Fruit fly (Drosophila melanogaster): Measurements from ENCODE around the gene CG10654.
A peak's percentile ranks its signal among the peaks of the same experiment; 100 is the strongest.

CG10654 gene

DNA sequence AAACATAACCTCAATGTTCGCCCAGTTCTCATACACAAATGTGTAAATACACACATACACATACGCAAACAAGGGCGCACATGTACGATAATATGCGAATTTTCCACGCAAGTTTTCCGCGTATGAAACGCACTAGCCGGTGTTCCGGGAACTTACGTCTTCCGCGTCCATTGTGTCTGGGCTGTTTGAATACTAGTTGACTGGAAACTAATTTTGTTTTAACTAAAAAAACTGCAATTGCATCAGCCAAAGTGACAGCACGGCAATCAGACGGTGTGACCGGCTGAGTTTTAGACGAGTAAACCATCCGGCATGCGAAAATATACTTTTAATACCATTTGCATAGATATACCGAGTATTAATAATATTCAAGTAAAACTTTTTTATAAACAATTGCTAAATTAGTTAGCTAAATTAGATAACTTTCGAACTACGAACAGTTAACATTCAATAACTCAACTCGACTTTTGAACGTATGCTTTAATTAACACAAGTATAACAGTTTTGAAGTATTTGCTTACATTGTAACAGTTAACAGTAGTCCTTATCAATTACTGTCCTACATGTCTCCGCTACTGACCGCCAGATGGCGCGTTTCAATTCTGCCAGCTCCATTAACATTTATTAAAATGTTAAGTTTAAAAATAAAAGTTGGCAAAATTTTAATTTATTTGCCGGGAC, 18.9 kb upstream of the CG10654 start, which contains the start of gene eIF2beta (continued):
- TF ChIP-seq NK7.1 (GFP tag; optimal IDR thresholded peaks at IDR 0.05) (no peak), CG5180 (GFP tag; optimal IDR thresholded peaks at IDR 0.05) (peak; percentile 8), Bgb (GFP tag; IDR thresholded peaks at IDR 0.05; ENCODE audit: partially characterized antibody) (peak; percentile 37; the same call in 1 of the 2 replicates), MTF-1 (GFP tag; optimal IDR thresholded peaks at IDR 0.05; ENCODE audit: borderline replicate concordance) (peak; percentile 79), rib (GFP tag; IDR thresholded peaks at IDR 0.05) (0 out of 2 replicates have a peak, but pooled peaks have one; percentile 25), dysf (GFP tag; IDR thresholded peaks at IDR 0.05) (no peak; the same call in 2 of the 3 replicates), Sry-β (GFP tag; optimal IDR thresholded peaks at IDR 0.05) (peak; percentile 19), fd64A (GFP tag; optimal IDR thresholded peaks at IDR 0.05) (no peak), CG12659 (GFP tag; optimal IDR thresholded peaks at IDR 0.05) (peak; percentile 68), jumu (GFP tag; optimal IDR thresholded peaks at IDR 0.05) (no peak), ara (GFP tag; IDR thresholded peaks at IDR 0.05) (no peak), ab (GFP tag; optimal IDR thresholded peaks at IDR 0.05) (no peak), CG11723 (GFP tag; optimal IDR thresholded peaks at IDR 0.05) (peak; percentile 22), CG17359 (tag; optimal IDR thresholded peaks at IDR 0.05) (peak; percentile 45), Chrac-16 (GFP tag; optimal IDR thresholded peaks at IDR 0.05) (peak; percentile 28), cg (GFP tag; optimal IDR thresholded peaks at IDR 0.05) (peak; percentile 92), Sin3A (optimal IDR thresholded peaks at IDR 0.05) (peak; percentile 55), CG10462 (GFP tag; optimal IDR thresholded peaks at IDR 0.05) (no peak), dmrt11E (tag; optimal IDR thresholded peaks at IDR 0.05) (peak; percentile 15), ac (GFP tag; optimal IDR thresholded peaks at IDR 0.05) (peak; percentile 38), CG18262 (tag; optimal IDR thresholded peaks at IDR 0.05) (peak; percentile 53), CG5953 (GFP tag; IDR thresholded peaks at IDR 0.05) (no peak), CG15601 (tag; optimal IDR thresholded peaks at IDR 0.05) (peak; percentile 52), Spps (tag; optimal IDR thresholded peaks at IDR 0.05) (peak; percentile 30), CkIIα-i1 (GFP tag; IDR thresholded peaks at IDR 0.05) (no peak), kay (GFP tag; optimal IDR thresholded peaks at IDR 0.05) (no peak), Taf1 (GFP tag; IDR thresholded peaks at IDR 0.05) (no peak), sqz (GFP tag; optimal IDR thresholded peaks at IDR 0.05) (peak; percentile 51), Hsf (GFP tag; optimal IDR thresholded peaks at IDR 0.05) (peak; percentile 45), CG1602 (GFP tag; optimal IDR thresholded peaks at IDR 0.05) (no peak), CG34224 (GFP tag; IDR thresholded peaks at IDR 0.05; ENCODE audit: partially characterized antibody) (no peak), CG6689 (GFP tag; IDR thresholded peaks at IDR 0.05) (no peak), E2f1 (GFP tag; IDR thresholded peaks at IDR 0.05) (no peak), vfl (GFP tag; optimal IDR thresholded peaks at IDR 0.05) (no peak), CG10321 (GFP tag; IDR thresholded peaks at IDR 0.05) (no peak), nerfin-2 (GFP tag; IDR thresholded peaks at IDR 0.05; ENCODE audit: partially characterized antibody) (no peak), Max (GFP tag; optimal IDR thresholded peaks at IDR 0.05) (peak; percentile 51), Xbp1 (GFP tag; optimal IDR thresholded peaks at IDR 0.05) (peak; percentile 34), esg (GFP tag; conservative IDR thresholded peaks at IDR 0.05) (no peak), bigmax (GFP tag; optimal IDR thresholded peaks at IDR 0.05) (peak; percentile 100), unc-4 (GFP tag; IDR thresholded peaks at IDR 0.05; ENCODE audit: partially characterized antibody) (no peak), CG14860 (GFP tag; IDR thresholded peaks at IDR 0.05; ENCODE audit: partially characterized antibody) (no peak), CG11398 (GFP tag; optimal IDR thresholded peaks at IDR 0.05) (no peak), ATbp (GFP tag; optimal IDR thresholded peaks at IDR 0.05) (no peak), gsb (GFP tag; IDR thresholded peaks at IDR 0.05) (no peak), C15 (GFP tag; IDR thresholded peaks at IDR 0.05) (no peak), Hmr (GFP tag; optimal IDR thresholded peaks at IDR 0.05) (peak; percentile 32), CG16863 (GFP tag; optimal IDR thresholded peaks at IDR 0.05) (peak; percentile 14), CG10267 (tag; optimal IDR thresholded peaks at IDR 0.05) (peak; percentile 51), CG3163 (GFP tag; optimal IDR thresholded peaks at IDR 0.05) (no peak)
